Worm (Caenorhabditis elegans) whole organism, L3 larva: ENCODE data around the gene clp-7.

Experiments
- aly-2 ChIP-seq: fragments of 150-350 bp; optimal IDR thresholded peaks from 2 replicates; lab custom pipeline; 2014; ENCODE audit warnings: missing biosample characterization, missing genetic modification characterization
- egl-27 ChIP-seq: sonication (generic microtip); optimal IDR thresholded peaks from 4 replicates; lab custom pipeline; 2017; ENCODE audit warnings: missing biosample characterization, missing genetic modification reagents, missing genetic modification characterization
- elt-3 ChIP-seq, 3 experiments: fragments of 150-350 bp in 1 of 3; sonication (generic microtip) in 2 of 3; optimal IDR thresholded peaks; 2 replicates in 2 of 3; 4 replicates in 1 of 3; lab custom pipeline; 2014 to 2017; ENCODE audit warnings: missing biosample characterization in 3 of 3, missing genetic modification characterization in 3 of 3
- fkh-10 ChIP-seq: sonication (generic microtip); optimal IDR thresholded peaks from 2 replicates; lab custom pipeline; 2017; ENCODE audit warnings: missing biosample characterization, missing genetic modification reagents, missing genetic modification characterization
- lin-15B ChIP-seq: fragments of 150-350 bp; optimal IDR thresholded peaks from 2 replicates; lab custom pipeline; 2014; ENCODE audit warnings: missing biosample characterization, missing genetic modification characterization
- mml-1 ChIP-seq: fragments of 150-350 bp; sonication (generic microtip); optimal IDR thresholded peaks from 3 replicates; lab custom pipeline; 2014; ENCODE audit warnings: missing biosample characterization, missing genetic modification characterization
- nfya-1 ChIP-seq: sonication (generic microtip); optimal IDR thresholded peaks from 2 replicates; lab custom pipeline; 2017; ENCODE audit warnings: missing genetic modification characterization, mild to moderate bottlenecking, missing compliant biosample characterization, antibody characterized with exemption, moderate library complexity; ENCODE audit not compliant: insufficient read depth
- nhr-23 ChIP-seq: fragments of 150-350 bp; optimal IDR thresholded peaks from 2 replicates; lab custom pipeline; 2014; ENCODE audit warnings: missing biosample characterization, missing genetic modification reagents, missing genetic modification characterization
- nhr-76 ChIP-seq: fragments of 150-350 bp; sonication (generic microtip); optimal IDR thresholded peaks from 5 replicates; lab custom pipeline; 2014; ENCODE audit warnings: missing biosample characterization, missing genetic modification characterization
- pha-4 ChIP-seq: fragments of 150-350 bp; optimal IDR thresholded peaks from 2 replicates; lab custom pipeline; 2014; ENCODE audit warnings: missing biosample characterization, missing genetic modification reagents, missing genetic modification characterization
- skn-1 ChIP-seq: fragments of 150-350 bp; optimal IDR thresholded peaks from 2 replicates; lab custom pipeline; 2014; ENCODE audit warnings: missing biosample characterization, missing genetic modification characterization
- snpc-4 ChIP-seq: fragments of 150-350 bp; optimal IDR thresholded peaks from 2 replicates; lab custom pipeline; 2014; ENCODE audit warnings: missing biosample characterization, missing genetic modification characterization

- TF ChIP-seq mml-1 (tag; lab: Kevin White, UChicago): no peak
- no peak for TF ChIP-seq egl-27 (tag; lab: Kevin White, UChicago)
- no peak for TF ChIP-seq aly-2 (tag; lab: Kevin White, UChicago)
- TF ChIP-seq snpc-4 (tag; lab: Kevin White, UChicago): no peak
- TF ChIP-seq nfya-1 (tag; lab: Kevin White, UChicago): no peak
- TF ChIP-seq nhr-23 (tag; lab: Kevin White, UChicago): no peak
- TF ChIP-seq elt-3 (tag; optimal IDR thresholded peaks at IDR 0.05; lab: Kevin White, UChicago): no peak
- no peak for TF ChIP-seq nhr-76 (tag; lab: Kevin White, UChicago)
- TF ChIP-seq fkh-10: no peak
- no peak for TF ChIP-seq lin-15B (tag; lab: Kevin White, UChicago)
- TF ChIP-seq skn-1 (tag; lab: Kevin White, UChicago): no peak
- no peak for TF ChIP-seq pha-4 (tag; lab: Kevin White, UChicago)
Measured at ce11 chrIV:1400016-1400415, 45.8 kb downstream of the clp-7 start.
